Fruit fly (Drosophila melanogaster): ENCODE results near the gene CG9636.

- no peak for TF ChIP-seq CG15601 (tag; optimal IDR thresholded peaks at IDR 0.05)
- no peak for TF ChIP-seq Lim3 (GFP tag; IDR thresholded peaks at IDR 0.05)
- TF ChIP-seq dm (GFP tag; optimal IDR thresholded peaks at IDR 0.05): no peak
- no peak for TF ChIP-seq Blimp-1 (GFP tag; optimal IDR thresholded peaks at IDR 0.05)
- TF ChIP-seq HLH54F (GFP tag; optimal IDR thresholded peaks at IDR 0.05): no peak
- no peak for TF ChIP-seq CG32532 (GFP tag; IDR thresholded peaks at IDR 0.05)
- no peak for TF ChIP-seq Hr3 (GFP tag; optimal IDR thresholded peaks at IDR 0.05)
- TF ChIP-seq pan (optimal IDR thresholded peaks at IDR 0.05): no peak
- TF ChIP-seq pan (GFP tag; optimal IDR thresholded peaks at IDR 0.05 in 1 of 2, IDR thresholded peaks at IDR 0.05 in 1 of 2): peak in 1 of 2 experiments; percentile 14
- no peak for TF ChIP-seq CTCF (GFP tag; optimal IDR thresholded peaks at IDR 0.05)
- TF ChIP-seq gt (GFP tag; IDR thresholded peaks at IDR 0.05): no peak
- peak; percentile 31 for TF ChIP-seq ac (GFP tag; optimal IDR thresholded peaks at IDR 0.05)
These were observed 46.5 kb downstream of the CG9636 start for dm6 chr3R:8197137-8197536.

Measured in whole organism, embryonic.